Fruit fly (Drosophila melanogaster) whole organism, embryonic: ENCODE results near the gene CG9737.

Experiments used
- CG1024 ChIP-seq: fragments of 200-800 bp; sonication (Bioruptor generic); IDR thresholded peaks from 2 replicates; pipeline ENCODE4 v1.3.6; 2022; ENCODE audit warnings: missing biosample characterization, missing genetic modification characterization
- CG10321 ChIP-seq: fragments of 200-800 bp; sonication (Bioruptor generic); IDR thresholded peaks from 2 replicates; pipeline ENCODE4 v1.3.6; 2022; ENCODE audit warnings: missing biosample characterization, missing genetic modification characterization
- CG11560 ChIP-seq: fragments of 200-800 bp; sonication (Bioruptor generic); IDR thresholded peaks from 3 replicates; pipeline ENCODE4 v1.3.6; 2022; ENCODE audit warnings: missing biosample characterization, missing genetic modification characterization
- CG11723 ChIP-seq: fragments of 200-800 bp; sonication (Bioruptor generic); optimal IDR thresholded peaks from 2 replicates; lab custom pipeline; 2017; ENCODE audit warnings: missing biosample characterization, mild to moderate bottlenecking, missing genetic modification characterization
- CG13287 ChIP-seq: fragments of 200-800 bp; sonication (Bioruptor generic); IDR thresholded peaks from 2 replicates; pipeline ENCODE4 v1.3.6; 2022; ENCODE audit warnings: missing biosample characterization, missing genetic modification characterization; ENCODE audit not compliant: partially characterized antibody
- CG14710 ChIP-seq: fragments of 200-800 bp; sonication (Bioruptor generic); optimal IDR thresholded peaks from 3 replicates; lab custom pipeline; 2019; ENCODE audit warnings: missing biosample characterization, mild to moderate bottlenecking, missing genetic modification characterization, moderate library complexity
- CG1529 ChIP-seq: fragments of 200-800 bp; sonication (Bioruptor generic); optimal IDR thresholded peaks from 3 replicates; lab custom pipeline; 2018; ENCODE audit warnings: missing biosample characterization, missing genetic modification characterization
- CG15601 ChIP-seq: fragments of 200-800 bp; sonication (Bioruptor generic); optimal IDR thresholded peaks from 3 replicates; lab custom pipeline; 2019; ENCODE audit warnings: missing biosample characterization, mild to moderate bottlenecking, missing genetic modification characterization, moderate library complexity
- CG1647 ChIP-seq: fragments of 200-800 bp; sonication (Bioruptor generic); optimal IDR thresholded peaks from 3 replicates; lab custom pipeline; 2016; ENCODE audit warnings: missing biosample characterization, missing genetic modification characterization
- CG18262 ChIP-seq: fragments of 200-800 bp; optimal IDR thresholded peaks from 3 replicates; lab custom pipeline; 2019; ENCODE audit warnings: missing biosample characterization, mild to moderate bottlenecking, missing genetic modification characterization, moderate library complexity
- CG2120 ChIP-seq: fragments of 200-800 bp; sonication (Bioruptor generic); optimal IDR thresholded peaks from 3 replicates; lab custom pipeline; 2016; ENCODE audit warnings: missing biosample characterization, missing genetic modification characterization
- CG30403 ChIP-seq: fragments of 200-800 bp; sonication (Bioruptor generic); optimal IDR thresholded peaks from 3 replicates; lab custom pipeline; 2016; ENCODE audit warnings: missing biosample characterization, missing genetic modification characterization
- CG31224 ChIP-seq: fragments of 200-800 bp; sonication (Bioruptor generic); IDR thresholded peaks from 2 replicates; pipeline ENCODE4 v1.3.6; 2022; ENCODE audit warnings: missing biosample characterization, missing genetic modification characterization
- CG31388 ChIP-seq: fragments of 200-800 bp; sonication (Bioruptor generic); optimal IDR thresholded peaks from 2 replicates; lab custom pipeline; 2016; ENCODE audit warnings: missing biosample characterization, missing genetic modification characterization
- CG4328 ChIP-seq: fragments of 200-800 bp; sonication (Bioruptor generic); optimal IDR thresholded peaks from 3 replicates; lab custom pipeline; 2017; ENCODE audit warnings: missing biosample characterization, missing genetic modification reagents, missing genetic modification characterization
- CG4617 ChIP-seq: fragments of 200-800 bp; sonication (Bioruptor generic); optimal IDR thresholded peaks from 3 replicates; lab custom pipeline; 2016; ENCODE audit warnings: missing biosample characterization, missing genetic modification characterization, borderline replicate concordance
- CG6272 ChIP-seq: fragments of 200-800 bp; sonication (Bioruptor generic); IDR thresholded peaks from 2 replicates; pipeline ENCODE4 v1.3.6; 2022; ENCODE audit warnings: missing biosample characterization, missing genetic modification characterization
- CG6765 ChIP-seq: fragments of 200-800 bp; sonication (Bioruptor generic); optimal IDR thresholded peaks from 3 replicates; lab custom pipeline; 2017; ENCODE audit warnings: missing biosample characterization, mild to moderate bottlenecking, missing genetic modification characterization
- CG7839 ChIP-seq: fragments of 200-800 bp; sonication (Bioruptor generic); optimal IDR thresholded peaks from 3 replicates; lab custom pipeline; 2018; ENCODE audit warnings: missing biosample characterization, mild to moderate bottlenecking, missing genetic modification characterization, moderate library complexity
- Chrac-16 ChIP-seq: fragments of 200-800 bp; sonication (Bioruptor generic); optimal IDR thresholded peaks from 3 replicates; lab custom pipeline; 2016; ENCODE audit warnings: missing biosample characterization, missing genetic modification characterization
- Doc2 ChIP-seq: fragments of 200-800 bp; sonication (Bioruptor generic); IDR thresholded peaks from 2 replicates; pipeline ENCODE4 v1.3.6; 2022; ENCODE audit warnings: missing biosample characterization, missing genetic modification characterization
- Hmx ChIP-seq: fragments of 200-800 bp; sonication (Bioruptor generic); optimal IDR thresholded peaks from 2 replicates; lab custom pipeline; 2016; ENCODE audit warnings: missing biosample characterization, missing genetic modification characterization
- Pdp1 ChIP-seq, 2 experiments: fragments of 200-800 bp; sonication (Bioruptor generic); optimal IDR thresholded peaks; 3 replicates each; lab custom pipeline; 2016; ENCODE audit warnings: missing biosample characterization in 2 of 2, missing genetic modification characterization in 2 of 2, mild to moderate bottlenecking in 1 of 2, moderate library complexity in 1 of 2
- Sox102F ChIP-seq: fragments of 200-800 bp; sonication (Bioruptor generic); optimal IDR thresholded peaks from 2 replicates; lab custom pipeline; 2018; ENCODE audit warnings: missing biosample characterization, mild to moderate bottlenecking, missing genetic modification characterization, moderate library complexity
- Sry-δ ChIP-seq: fragments of 200-800 bp; sonication (Bioruptor generic); optimal IDR thresholded peaks from 2 replicates; lab custom pipeline; 2016; ENCODE audit warnings: missing biosample characterization, missing genetic modification characterization
- bigmax ChIP-seq: fragments of 200-800 bp; sonication (Bioruptor generic); optimal IDR thresholded peaks from 2 replicates; lab custom pipeline; 2018; ENCODE audit warnings: missing biosample characterization, mild to moderate bottlenecking, missing genetic modification characterization
- br ChIP-seq: fragments of >200 bp; optimal IDR thresholded peaks from 2 replicates; lab custom pipeline; 2017
- chinmo ChIP-seq: fragments of 200-800 bp; sonication (Bioruptor generic); IDR thresholded peaks from 4 replicates; pipeline ENCODE4 v1.3.6; 2022; ENCODE audit warnings: missing biosample characterization, missing genetic modification characterization; ENCODE audit not compliant: partially characterized antibody
- crc ChIP-seq: fragments of 200-800 bp; sonication (Bioruptor generic); optimal IDR thresholded peaks from 2 replicates; lab custom pipeline; 2016; ENCODE audit warnings: missing biosample characterization, missing genetic modification characterization
- crol ChIP-seq: fragments of 200-800 bp; sonication (Bioruptor generic); IDR thresholded peaks from 2 replicates; pipeline ENCODE4 v1.3.6; 2022; ENCODE audit warnings: missing biosample characterization, missing genetic modification characterization
- en ChIP-seq: fragments of 200-800 bp; sonication (Bioruptor generic); optimal IDR thresholded peaks from 2 replicates; lab custom pipeline; 2016; ENCODE audit warnings: missing biosample characterization, missing genetic modification characterization
- fu2 ChIP-seq: fragments of 200-800 bp; sonication (Bioruptor generic); optimal IDR thresholded peaks from 2 replicates; lab custom pipeline; 2016; ENCODE audit warnings: missing biosample characterization, missing genetic modification characterization
- h ChIP-seq: fragments of >200 bp; optimal IDR thresholded peaks from 2 replicates; lab custom pipeline; 2017
- lmd ChIP-seq: fragments of 200-800 bp; sonication (Bioruptor generic); IDR thresholded peaks from 2 replicates; pipeline ENCODE4 v1.3.6; 2022; ENCODE audit warnings: missing biosample characterization, missing genetic modification characterization
- lov ChIP-seq, 2 experiments: fragments of 200-800 bp in 1 of 2; fragments of >200 bp in 1 of 2; sonication (Bioruptor generic) in 1 of 2; IDR thresholded peaks in 1 of 2; optimal IDR thresholded peaks in 1 of 2; 2 replicates in 1 of 2; 3 replicates in 1 of 2; pipeline versions ENCODE4 v1.3.6 to Lab custom; 2017 to 2022; ENCODE audit warnings: missing biosample characterization in 1 of 2, missing genetic modification characterization in 1 of 2
- org-1 ChIP-seq: fragments of 200-800 bp; sonication (Bioruptor generic); optimal IDR thresholded peaks from 2 replicates; lab custom pipeline; 2017; ENCODE audit warnings: missing biosample characterization, missing genetic modification characterization
- prd ChIP-seq, 3 experiments: fragments of >200 bp in 2 of 3; fragments of 200-800 bp in 1 of 3; sonication (Bioruptor generic) in 1 of 3; optimal IDR thresholded peaks in 2 of 3; IDR thresholded peaks in 1 of 3; 2 replicates in 2 of 3; 3 replicates in 1 of 3; pipeline versions ENCODE4 v1.3.6 to Lab custom; 2017 to 2022; ENCODE audit warnings: missing biosample characterization in 1 of 3, missing genetic modification characterization in 1 of 3
- ranshi ChIP-seq: fragments of 200-800 bp; sonication (Bioruptor generic); IDR thresholded peaks from 2 replicates; pipeline ENCODE4 v1.3.6; 2022; ENCODE audit warnings: missing biosample characterization, missing genetic modification characterization
- tio ChIP-seq: fragments of 200-800 bp; sonication (Bioruptor generic); optimal IDR thresholded peaks from 2 replicates; lab custom pipeline; 2017; ENCODE audit warnings: missing biosample characterization, missing genetic modification characterization, inconsistent platforms
- tna ChIP-seq: fragments of 200-800 bp; sonication (Bioruptor generic); IDR thresholded peaks from 2 replicates; pipeline ENCODE4 v1.3.6; 2022; ENCODE audit warnings: missing biosample characterization, missing genetic modification characterization; ENCODE audit not compliant: partially characterized antibody
- twi ChIP-seq: fragments of 200-800 bp; optimal IDR thresholded peaks from 2 replicates; lab custom pipeline; 2019; ENCODE audit warnings: missing biosample characterization, mild to moderate bottlenecking, missing genetic modification characterization, moderate library complexity
- wor ChIP-seq: fragments of 200-800 bp; sonication (Bioruptor generic); IDR thresholded peaks from 2 replicates; pipeline ENCODE4 v1.3.6; 2022; ENCODE audit warnings: missing biosample characterization, missing genetic modification characterization
- zen2 ChIP-seq: fragments of 200-800 bp; sonication (Bioruptor generic); IDR thresholded peaks from 3 replicates; pipeline ENCODE4 v1.3.6; 2022; ENCODE audit warnings: missing biosample characterization, missing genetic modification characterization; ENCODE audit not compliant: partially characterized antibody

Gene CG9737

DNA sequence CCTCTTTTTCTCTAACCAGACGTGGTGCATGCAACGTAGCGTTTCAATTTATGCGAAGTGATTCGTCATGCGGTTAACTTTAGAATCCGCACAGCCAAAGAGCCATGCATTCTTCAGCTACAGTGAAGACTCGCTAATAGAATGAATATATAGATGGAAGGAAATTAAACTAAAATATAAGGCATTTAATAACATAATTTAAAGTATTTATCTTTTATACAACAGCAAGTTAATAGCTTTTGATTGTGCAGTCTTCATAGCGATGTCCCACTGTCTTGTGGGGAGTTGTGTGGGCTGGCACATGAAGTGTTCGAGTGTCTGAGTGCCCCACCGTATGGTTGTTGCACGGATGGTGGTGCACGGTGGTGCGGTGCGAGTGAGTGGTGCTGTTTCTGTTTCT lies 22.3 kb upstream of the CG9737 start (continued):
- TF ChIP-seq CG31388 (GFP tag; lab: Kevin White, UChicago) (no peak), Sry-δ (GFP tag; lab: Kevin White, UChicago) (no peak), org-1 (no peak), CG18262 (tag; lab: Kevin White, UChicago) (peak; percentile 68), CG7839 (tag; lab: Kevin White, UChicago) (peak; percentile 63), fu2 (GFP tag; lab: Kevin White, UChicago) (no peak), CG13287 (GFP tag; lab: Robert Waterston, UW) (no peak), Doc2 (no peak), CG15601 (tag; lab: Kevin White, UChicago) (peak; percentile 60), CG1647 (GFP tag; lab: Kevin White, UChicago) (no peak), chinmo (GFP tag; lab: Robert Waterston, UW) (no peak), bigmax (GFP tag; lab: Kevin White, UChicago) (no peak), tna (GFP tag; lab: Robert Waterston, UW) (no peak), twi (tag; lab: Kevin White, UChicago) (peak; percentile 43), Hmx (GFP tag; lab: Kevin White, UChicago) (no peak), br (lab: Kevin White, UChicago) (no peak), CG4617 (no peak), CG6272 (GFP tag; lab: Robert Waterston, UW) (no peak), Chrac-16 (GFP tag; lab: Kevin White, UChicago) (peak; percentile 41), CG11723 (GFP tag; lab: Kevin White, UChicago) (no peak), CG1529 (GFP tag; lab: Kevin White, UChicago) (peak; percentile 38), tio (GFP tag; lab: Kevin White, UChicago) (peak; percentile 40), CG14710 (peak; percentile 36), CG31224 (GFP tag; lab: Robert Waterston, UW) (no peak), CG1024 (GFP tag; lab: Robert Waterston, UW) (peak; percentile 76), crc (GFP tag; lab: Kevin White, UChicago) (no peak), wor (GFP tag; lab: Robert Waterston, UW) (peak; percentile 25; the same call in 1 of the 2 replicates), lov (optimal IDR thresholded peaks at IDR 0.05; lab: Kevin White, UChicago) (no peak), lov (GFP tag; IDR thresholded peaks at IDR 0.05; lab: Robert Waterston, UW) (peak; percentile 81; the same call in 2 of the 3 replicates), CG11560 (tag; lab: Robert Waterston, UW) (peak; percentile 42; the same call in 1 of the 3 replicates), Sox102F (GFP tag; lab: Kevin White, UChicago) (peak; percentile 79), CG10321 (GFP tag; lab: Robert Waterston, UW) (no peak), lmd (GFP tag; lab: Robert Waterston, UW) (peak; percentile 58), ranshi (peak; percentile 80; the same call in 1 of the 2 replicates), en (GFP tag; lab: Kevin White, UChicago) (no peak), h (lab: Kevin White, UChicago) (no peak), CG2120 (GFP tag; lab: Kevin White, UChicago) (no peak), zen2 (GFP tag; lab: Robert Waterston, UW) (no peak), CG4328 (GFP tag; lab: Kevin White, UChicago) (no peak)
- TF ChIP-seq, all 482 proteins: peak for 198

dm6 chr3R:30264671-30265282 lies 21.7 kb upstream of the CG9737 start:
- TF ChIP-seq prd (optimal IDR thresholded peaks at IDR 0.05; lab: Kevin White, UChicago), result no peak
- no peak for TF ChIP-seq prd (GFP tag; IDR thresholded peaks at IDR 0.05; lab: Robert Waterston, UW)
- TF ChIP-seq Pdp1 (GFP tag; optimal IDR thresholded peaks at IDR 0.05; lab: Kevin White, UChicago), result peak in 1 of 2 experiments; percentile 37
- TF ChIP-seq CG6765 (GFP tag; lab: Kevin White, UChicago), result no peak
- no peak for TF ChIP-seq CG30403 (GFP tag; lab: Kevin White, UChicago)
- peak; percentile 43 for TF ChIP-seq crol
